Fruit fly (Drosophila melanogaster): ENCODE measurements around the gene CG1503.

The CG1503 gene

dm6 chrX:21127267-21127666 lies 21.1 kb upstream of the CG1503 start (continued):
- TF ChIP-seq ken (GFP tag; IDR thresholded peaks at IDR 0.05), result no peak
- peak; percentile 18; the same call in 1 of the 2 replicates for TF ChIP-seq CG9215 (GFP tag; IDR thresholded peaks at IDR 0.05)
- peak; percentile 64; the same call in 1 of the 2 replicates for TF ChIP-seq CG32532 (GFP tag; IDR thresholded peaks at IDR 0.05)
- TF ChIP-seq CG6254 (GFP tag; optimal IDR thresholded peaks at IDR 0.05), result no peak
- peak; percentile 41; the same call in 1 of the 3 replicates for TF ChIP-seq Dbx (GFP tag; IDR thresholded peaks at IDR 0.05)
- TF ChIP-seq Six4 (GFP tag; optimal IDR thresholded peaks at IDR 0.05), result no peak
- no peak for TF ChIP-seq CG4404 (GFP tag; IDR thresholded peaks at IDR 0.05)
- no peak for TF ChIP-seq Hmr (GFP tag; optimal IDR thresholded peaks at IDR 0.05)
- 0 out of 2 replicates have a peak, but pooled peaks have one; percentile 22 for TF ChIP-seq Drgx (GFP tag; IDR thresholded peaks at IDR 0.05)
- peak; percentile 63 for TF ChIP-seq slbo (GFP tag; IDR thresholded peaks at IDR 0.05)
- no peak for TF ChIP-seq zen2 (GFP tag; IDR thresholded peaks at IDR 0.05; ENCODE audit: partially characterized antibody)
- no peak for TF ChIP-seq Stat92E (GFP tag; optimal IDR thresholded peaks at IDR 0.05)
- no peak for TF ChIP-seq klu (GFP tag; IDR thresholded peaks at IDR 0.05)
- no peak for TF ChIP-seq dysf (GFP tag; IDR thresholded peaks at IDR 0.05)
- no peak for TF ChIP-seq amos (GFP tag; IDR thresholded peaks at IDR 0.05; ENCODE audit: partially characterized antibody)
- TF ChIP-seq Spps (tag; optimal IDR thresholded peaks at IDR 0.05), result no peak
- TF ChIP-seq run (tag; optimal IDR thresholded peaks at IDR 0.05), result no peak
- no peak for TF ChIP-seq CG4707 (GFP tag; optimal IDR thresholded peaks at IDR 0.05)
- TF ChIP-seq Meics (GFP tag; optimal IDR thresholded peaks at IDR 0.05), result peak; percentile 20
- TF ChIP-seq CG9932 (GFP tag; IDR thresholded peaks at IDR 0.05), result peak; percentile 68; the same call in 1 of the 2 replicates

- TF ChIP-seq her (GFP tag; optimal IDR thresholded peaks at IDR 0.05) (no peak), CG8359 (GFP tag; optimal IDR thresholded peaks at IDR 0.05; ENCODE audit: borderline replicate concordance) (peak; percentile 94), CG6683 (GFP tag; optimal IDR thresholded peaks at IDR 0.05) (no peak)
Observed at dm6 chrX:21126790-21127189, 20.6 kb upstream of the CG1503 start.

- TF ChIP-seq CG13894 (tag; optimal IDR thresholded peaks at IDR 0.05) (peak; percentile 90), Fer1 (GFP tag; optimal IDR thresholded peaks at IDR 0.05) (no peak)
Observed at dm6 chrX:21125966-21126553, 19.9 kb upstream of the CG1503 start.

dm6 chrX:21124176-21124575 lies 18.0 kb upstream of the CG1503 start:
- TF ChIP-seq Bgb (GFP tag; IDR thresholded peaks at IDR 0.05; ENCODE audit: partially characterized antibody) (no peak), Fer3 (tag; optimal IDR thresholded peaks at IDR 0.05) (peak; percentile 64), CG17802 (tag; optimal IDR thresholded peaks at IDR 0.05) (no peak), CG10462 (GFP tag; optimal IDR thresholded peaks at IDR 0.05) (peak; percentile 58), stc (GFP tag; IDR thresholded peaks at IDR 0.05) (no peak), CG9215 (GFP tag; IDR thresholded peaks at IDR 0.05) (peak; percentile 37; the same call in 1 of the 2 replicates), CG12104 (GFP tag; optimal IDR thresholded peaks at IDR 0.05) (peak; percentile 34), emc (GFP tag; optimal IDR thresholded peaks at IDR 0.05) (no peak), D19B (GFP tag; optimal IDR thresholded peaks at IDR 0.05) (peak; percentile 45), CG8359 (GFP tag; optimal IDR thresholded peaks at IDR 0.05; ENCODE audit: borderline replicate concordance) (peak; percentile 32), Rfx (GFP tag; IDR thresholded peaks at IDR 0.05) (peak; percentile 80), az2 (GFP tag; optimal IDR thresholded peaks at IDR 0.05) (peak; percentile 72), corto (GFP tag; optimal IDR thresholded peaks at IDR 0.05) (peak; percentile 13), sens-2 (GFP tag; IDR thresholded peaks at IDR 0.05) (0 out of 2 replicates have a peak, but pooled peaks have one; percentile 23), bowl (GFP tag; IDR thresholded peaks at IDR 0.05) (no peak), Mrtf (GFP tag; IDR thresholded peaks at IDR 0.05) (peak; percentile 24; the same call in 1 of the 3 replicates), CG17912 (GFP tag; optimal IDR thresholded peaks at IDR 0.05) (no peak), crp (GFP tag; optimal IDR thresholded peaks at IDR 0.05) (peak in 1 of 2 experiments; percentile 43), Oaz (GFP tag; IDR thresholded peaks at IDR 0.05) (peak; percentile 22; the same call in 1 of the 2 replicates), CG13287 (GFP tag; IDR thresholded peaks at IDR 0.05; ENCODE audit: partially characterized antibody) (no peak), ind (GFP tag; optimal IDR thresholded peaks at IDR 0.05) (peak; percentile 61), CG4424 (GFP tag; optimal IDR thresholded peaks at IDR 0.05) (peak; percentile 61)
